Worm (Caenorhabditis elegans) whole organism, L1 larva: ENCODE data around the gene acl-13.

ENCODE experiments used
- lin-13 ChIP-seq: fragments of 150-350 bp; optimal IDR thresholded peaks from 2 replicates; lab custom pipeline; 2014; ENCODE audit warnings: missing biosample characterization, missing genetic modification reagents, missing genetic modification characterization
- lin-35 ChIP-seq, 2 experiments: fragments of 150-350 bp; optimal IDR thresholded peaks; 2 replicates each; lab custom pipeline; 2014; ENCODE audit warnings: missing biosample characterization in 2 of 2, missing genetic modification characterization in 2 of 2, missing genetic modification reagents in 2 of 2
- mep-1 ChIP-seq: fragments of 150-350 bp; optimal IDR thresholded peaks from 2 replicates; lab custom pipeline; 2014; ENCODE audit warnings: missing biosample characterization, missing genetic modification characterization
- nhr-11 ChIP-seq: fragments of 150-350 bp; optimal IDR thresholded peaks from 2 replicates; lab custom pipeline; 2014; ENCODE audit warnings: missing biosample characterization, missing genetic modification characterization
- nhr-47 ChIP-seq: sonication (generic microtip); optimal IDR thresholded peaks from 2 replicates; lab custom pipeline; 2016; ENCODE audit warnings: mild to moderate bottlenecking, missing genetic modification characterization, moderate library complexity, missing compliant biosample characterization
- sptf-1 ChIP-seq: fragments of 150-350 bp; optimal IDR thresholded peaks from 2 replicates; lab custom pipeline; 2014; ENCODE audit warnings: missing biosample characterization, missing genetic modification characterization

ce11 chrIV:12425595-12425994, 15.3 kb downstream of the acl-13 start:
- TF ChIP-seq nhr-11 (tag; lab: Kevin White, UChicago): no peak
- TF ChIP-seq mep-1: no peak
- no peak for TF ChIP-seq sptf-1 (tag; lab: Kevin White, UChicago)
- TF ChIP-seq lin-13 (GFP tag; lab: Kevin White, UChicago): no peak
- no peak for TF ChIP-seq nhr-47 (tag; lab: Kevin White, UChicago)
- no peak for TF ChIP-seq lin-35 (GFP tag; optimal IDR thresholded peaks at IDR 0.05; lab: Kevin White, UChicago)
